Fruit fly (Drosophila melanogaster): ENCODE measurements around the gene CG5246.

CG5246 gene

dm6 chr3R:17124177-17124576, 11.7 kb upstream of the CG5246 start, which contains the start of gene CG45079:
TSS of gene CG45079 (plus strand) at chr3R:17124477.
- no peak for TF ChIP-seq Sin3A (optimal IDR thresholded peaks at IDR 0.05)

dm6 chr3R:17125339-17126044, 10.4 kb upstream of the CG5246 start, which contains the start of gene cher:
TSS of gene cher (minus strand) at chr3R:17125389.
- TF ChIP-seq Myc (optimal IDR thresholded peaks at IDR 0.05), result no peak
- TF ChIP-seq psq (optimal IDR thresholded peaks at IDR 0.05), result no peak
- TF ChIP-seq insv (optimal IDR thresholded peaks at IDR 0.05), result no peak
- TF ChIP-seq Sin3A (optimal IDR thresholded peaks at IDR 0.05), result no peak
- no peak for TF ChIP-seq h (optimal IDR thresholded peaks at IDR 0.05)
- no peak for TF ChIP-seq ttk (optimal IDR thresholded peaks at IDR 0.05)

- TF ChIP-seq Myc (optimal IDR thresholded peaks at IDR 0.05) (no peak), h (optimal IDR thresholded peaks at IDR 0.05) (no peak), ttk (optimal IDR thresholded peaks at IDR 0.05) (no peak), Sin3A (optimal IDR thresholded peaks at IDR 0.05) (no peak), psq (optimal IDR thresholded peaks at IDR 0.05) (no peak), insv (optimal IDR thresholded peaks at IDR 0.05) (no peak)
These were observed 9.1 kb upstream of the CG5246 start, which contains the start of the genes CG17477 and CG31269 for dm6 chr3R:17126838-17127237. TSS of gene CG17477 (minus strand) at chr3R:17126938. TSS of gene CG31269 (plus strand) at chr3R:17127126.

- TF ChIP-seq h (optimal IDR thresholded peaks at IDR 0.05) (no peak), insv (optimal IDR thresholded peaks at IDR 0.05) (no peak), ttk (optimal IDR thresholded peaks at IDR 0.05) (no peak), Myc (optimal IDR thresholded peaks at IDR 0.05) (no peak), Sin3A (optimal IDR thresholded peaks at IDR 0.05) (no peak), psq (optimal IDR thresholded peaks at IDR 0.05) (no peak)
These were observed 8.0 kb upstream of the CG5246 start, which contains the start of gene CG31265 for dm6 chr3R:17127912-17128311. TSS of gene CG31265 (plus strand) at chr3R:17128212.

- TF ChIP-seq Myc (optimal IDR thresholded peaks at IDR 0.05) (no peak), Sin3A (optimal IDR thresholded peaks at IDR 0.05) (no peak), insv (optimal IDR thresholded peaks at IDR 0.05) (no peak), ttk (optimal IDR thresholded peaks at IDR 0.05) (no peak), h (optimal IDR thresholded peaks at IDR 0.05) (no peak), psq (optimal IDR thresholded peaks at IDR 0.05) (no peak)
These were observed 5.6 kb upstream of the CG5246 start, which contains the start of gene CG17475 for dm6 chr3R:17130326-17130725. TSS of gene CG17475 (minus strand) at chr3R:17130426.

- no peak for TF ChIP-seq Sin3A (optimal IDR thresholded peaks at IDR 0.05)
- TF ChIP-seq insv (optimal IDR thresholded peaks at IDR 0.05), result no peak
- TF ChIP-seq Myc (optimal IDR thresholded peaks at IDR 0.05), result no peak
- TF ChIP-seq h (optimal IDR thresholded peaks at IDR 0.05), result no peak
- no peak for TF ChIP-seq ttk (optimal IDR thresholded peaks at IDR 0.05)
- no peak for TF ChIP-seq psq (optimal IDR thresholded peaks at IDR 0.05)
These were observed 3.7 kb upstream of the CG5246 start, which contains the start of the genes CG4053 and CG31266 for dm6 chr3R:17132098-17132712. TSS of gene CG4053 (minus strand) at chr3R:17132198. TSS of gene CG31266 (plus strand) at chr3R:17132662.

DNA sequence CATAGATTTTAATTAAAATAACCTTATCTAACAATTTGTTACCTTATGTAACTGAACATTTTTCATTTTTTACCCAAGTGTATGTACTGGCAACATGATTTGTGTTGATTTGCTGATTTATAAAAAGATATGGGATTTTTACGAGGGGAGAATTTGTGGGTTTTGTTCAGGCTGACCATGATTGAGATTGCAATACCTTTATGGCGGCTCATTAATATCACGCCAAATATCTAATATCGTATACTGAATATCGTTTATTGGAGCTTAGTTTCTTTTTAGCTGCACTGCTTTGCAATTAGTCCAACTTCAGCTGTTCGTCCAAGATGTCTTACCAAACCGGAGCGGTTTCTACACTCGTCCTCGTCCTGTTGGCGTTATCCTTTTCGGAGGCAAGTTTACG, 2.0 kb upstream of the CG5246 start, which contains the start of gene CG31267:
Gene CG31267, plus strand, starts transcription at position 301 of the 400 bp plus-strand sequence.
- no peak for TF ChIP-seq Sin3A (optimal IDR thresholded peaks at IDR 0.05)
- no peak for TF ChIP-seq h (optimal IDR thresholded peaks at IDR 0.05)
- no peak for TF ChIP-seq Myc (optimal IDR thresholded peaks at IDR 0.05)
- no peak for TF ChIP-seq ttk (optimal IDR thresholded peaks at IDR 0.05)
- no peak for TF ChIP-seq psq (optimal IDR thresholded peaks at IDR 0.05)
- no peak for TF ChIP-seq insv (optimal IDR thresholded peaks at IDR 0.05)

DNA sequence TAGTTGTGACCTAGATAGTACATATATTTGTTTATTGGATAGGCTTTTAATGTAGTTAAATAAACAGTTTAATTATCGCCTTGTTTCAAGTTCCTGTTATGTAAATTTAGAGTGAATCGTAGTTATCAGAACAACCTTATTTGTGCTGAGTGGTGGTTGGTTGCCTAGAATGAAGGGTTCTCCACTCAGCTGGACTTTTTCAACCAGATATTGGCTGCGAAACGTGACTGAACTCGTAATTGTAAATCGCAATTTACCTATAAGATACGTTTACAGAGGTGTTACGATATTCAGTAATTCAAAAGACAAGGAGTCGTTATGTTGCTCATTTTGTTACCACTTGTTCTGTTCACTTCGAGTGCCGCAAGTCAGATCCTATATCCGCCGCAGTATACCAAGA, 1.7 kb downstream of the CG5246 start, which contains the start of gene CG5255:
Gene CG5255, plus strand, starts transcription at position 301 of the 400 bp plus-strand sequence.
- TF ChIP-seq insv (optimal IDR thresholded peaks at IDR 0.05) (no peak), ttk (optimal IDR thresholded peaks at IDR 0.05) (no peak), h (optimal IDR thresholded peaks at IDR 0.05) (no peak), Myc (optimal IDR thresholded peaks at IDR 0.05) (no peak), psq (optimal IDR thresholded peaks at IDR 0.05) (no peak), Sin3A (optimal IDR thresholded peaks at IDR 0.05) (no peak)

DNA sequence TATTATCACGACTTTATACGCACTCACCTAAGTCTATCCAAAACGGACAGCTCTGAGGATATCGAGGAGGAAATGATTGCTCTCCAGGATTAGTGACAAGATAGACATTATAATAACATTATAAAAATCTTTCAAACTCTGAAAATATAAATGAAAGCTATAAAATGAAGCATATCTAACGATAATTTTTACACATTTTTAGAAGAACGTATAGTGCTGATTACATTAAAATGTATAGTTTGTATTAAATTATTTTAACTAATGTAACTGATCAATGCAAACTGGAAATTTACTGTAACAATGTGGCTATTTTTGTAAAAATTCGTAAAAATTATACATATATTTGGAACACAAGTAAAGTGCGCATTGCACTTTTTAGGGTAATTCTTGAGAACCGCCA, 2.8 kb downstream of the CG5246 start, which contains the start of gene CG5265:
Gene CG5265, plus strand, starts transcription at position 301 of the 400 bp plus-strand sequence.
- TF ChIP-seq ttk (optimal IDR thresholded peaks at IDR 0.05) (no peak), h (optimal IDR thresholded peaks at IDR 0.05) (no peak), psq (optimal IDR thresholded peaks at IDR 0.05) (no peak), Sin3A (optimal IDR thresholded peaks at IDR 0.05) (no peak), Myc (optimal IDR thresholded peaks at IDR 0.05) (no peak), insv (optimal IDR thresholded peaks at IDR 0.05) (no peak)

dm6 chr3R:17142304-17142703, 6.4 kb downstream of the CG5246 start, which contains the start of gene TwdlW:
TSS of gene TwdlW (minus strand) at chr3R:17142404.
- TF ChIP-seq insv (optimal IDR thresholded peaks at IDR 0.05) (no peak), Myc (optimal IDR thresholded peaks at IDR 0.05) (no peak), Sin3A (optimal IDR thresholded peaks at IDR 0.05) (no peak), h (optimal IDR thresholded peaks at IDR 0.05) (no peak), psq (optimal IDR thresholded peaks at IDR 0.05) (no peak), ttk (optimal IDR thresholded peaks at IDR 0.05) (no peak)

DNA sequence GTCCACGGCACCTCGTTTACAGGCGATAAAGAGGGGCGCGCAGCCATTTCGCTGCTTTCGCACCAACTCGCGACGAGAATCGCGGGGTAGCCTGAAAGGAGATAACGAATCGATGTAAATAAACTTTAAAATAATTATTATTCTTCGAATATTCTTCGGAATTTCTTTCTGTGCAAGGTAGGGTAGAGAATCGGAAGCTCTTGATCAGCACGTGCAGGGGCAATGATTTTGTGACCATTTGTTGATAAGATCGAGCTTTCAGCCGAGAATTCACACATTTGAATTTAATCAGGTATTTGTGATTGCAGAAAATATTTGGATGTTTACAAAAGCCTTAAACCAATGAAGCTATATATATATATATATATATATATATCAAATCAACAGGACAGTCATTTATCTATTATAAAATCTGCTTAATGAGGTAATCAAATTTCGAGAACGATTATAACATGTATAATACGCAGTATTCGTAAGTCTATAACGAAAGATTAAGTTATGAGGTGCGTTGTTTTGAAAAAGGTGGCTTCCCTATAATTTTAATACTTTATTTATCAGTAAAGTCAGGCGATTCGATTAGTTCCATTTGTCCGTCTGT, 11.8 kb downstream of the CG5246 start:
- no peak for TF ChIP-seq Sin3A (optimal IDR thresholded peaks at IDR 0.05)
- TF ChIP-seq Myc (optimal IDR thresholded peaks at IDR 0.05), result no peak
- TF ChIP-seq psq (optimal IDR thresholded peaks at IDR 0.05), result no peak
- TF ChIP-seq ttk (optimal IDR thresholded peaks at IDR 0.05), result no peak
- no peak for TF ChIP-seq h (optimal IDR thresholded peaks at IDR 0.05)
- TF ChIP-seq insv (optimal IDR thresholded peaks at IDR 0.05), result no peak

Data from Kc167 (cell line).